Fruit fly (Drosophila melanogaster) whole organism: ENCODE measurements around the gene sol.

Experiments used
- CG8478 ChIP-seq: fragments of >200 bp; optimal IDR thresholded peaks from 2 replicates; lab custom pipeline; 2018; ENCODE audit warnings: inconsistent platforms
- Dll ChIP-seq: fragments of >200 bp; optimal IDR thresholded peaks from 2 replicates; lab custom pipeline; 2017
- pan ChIP-seq: fragments of >200 bp; optimal IDR thresholded peaks from 2 replicates; lab custom pipeline; 2017

DNA sequence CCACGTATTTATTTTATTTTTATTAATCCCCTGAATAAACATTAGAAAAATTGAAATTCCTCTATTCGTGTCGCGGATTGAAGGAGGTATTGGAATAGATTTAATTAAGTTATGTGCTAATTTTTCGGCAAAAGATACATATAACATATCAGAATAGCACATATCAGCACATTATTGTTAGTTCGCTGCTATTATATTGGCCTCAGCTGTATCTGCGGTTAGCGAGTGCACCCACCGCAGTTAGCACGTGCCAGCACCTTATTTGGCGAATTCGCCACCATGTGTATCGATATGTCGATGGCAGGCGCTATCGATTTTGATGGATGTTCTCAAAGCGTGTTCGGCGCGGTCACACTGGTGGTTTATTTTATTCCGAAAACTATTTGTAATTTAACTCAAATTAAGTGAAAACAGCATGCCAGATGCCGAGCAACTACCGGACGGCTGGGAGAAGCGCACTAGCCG, 5.0 kb upstream of the sol start, which contains the start of gene dod:
- no peak for TF ChIP-seq pan (lab: Kevin White, UChicago)
- TF ChIP-seq Dll (lab: Kevin White, UChicago), result no peak
- TF ChIP-seq CG8478 (lab: Kevin White, UChicago), result no peak
